Fruit fly (Drosophila melanogaster): ENCODE results near the gene Sbat.

Sbat gene

DNA sequence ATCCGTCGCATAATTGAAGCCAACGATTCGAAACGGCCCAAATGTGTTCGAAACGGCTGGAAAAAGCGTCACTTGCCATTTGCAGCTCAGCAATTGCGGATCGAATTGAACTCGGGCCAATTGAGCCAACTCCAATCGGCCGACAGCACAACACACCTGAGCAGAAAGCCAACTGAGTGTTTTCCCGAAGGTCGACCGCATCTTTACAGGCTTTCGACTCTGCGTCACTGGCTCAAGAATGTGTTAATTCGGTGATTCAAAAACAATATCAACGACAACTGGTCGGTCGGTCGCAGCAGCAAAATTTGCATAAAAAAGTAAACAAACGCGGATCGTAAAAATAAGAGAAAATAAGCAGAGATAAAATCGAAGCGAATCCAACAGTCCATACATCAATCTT lies 37.8 kb upstream of the Sbat start:
- TF ChIP-seq CG13204 (GFP tag; optimal IDR thresholded peaks at IDR 0.05) (no peak), EcR (GFP tag; optimal IDR thresholded peaks at IDR 0.05) (peak; percentile 19), CG34367 (tag; optimal IDR thresholded peaks at IDR 0.05) (no peak), CG8159 (tag; optimal IDR thresholded peaks at IDR 0.05) (no peak)

dm6 chr2L:2844413-2844812 lies 33.7 kb upstream of the Sbat start, which contains the start of gene CG18558:
TSS of gene CG18558 (minus strand) at chr2L:2844513.
- no peak for TF ChIP-seq rn (GFP tag; IDR thresholded peaks at IDR 0.05)
- no peak for TF ChIP-seq CG32121 (GFP tag; IDR thresholded peaks at IDR 0.05)
- no peak for TF ChIP-seq fd96Ca (GFP tag; IDR thresholded peaks at IDR 0.05)
- TF ChIP-seq CG9948 (tag; optimal IDR thresholded peaks at IDR 0.05) = no peak
- TF ChIP-seq Snoo (tag; optimal IDR thresholded peaks at IDR 0.05) = no peak
- no peak for TF ChIP-seq gl (tag; optimal IDR thresholded peaks at IDR 0.05)

- no peak for TF ChIP-seq CG8301 (tag; optimal IDR thresholded peaks at IDR 0.05)
Observed at dm6 chr2L:2845634-2846033, 32.5 kb upstream of the Sbat start, which contains the start of gene CG18557. TSS of gene CG18557 (minus strand) at chr2L:2845734.

DNA sequence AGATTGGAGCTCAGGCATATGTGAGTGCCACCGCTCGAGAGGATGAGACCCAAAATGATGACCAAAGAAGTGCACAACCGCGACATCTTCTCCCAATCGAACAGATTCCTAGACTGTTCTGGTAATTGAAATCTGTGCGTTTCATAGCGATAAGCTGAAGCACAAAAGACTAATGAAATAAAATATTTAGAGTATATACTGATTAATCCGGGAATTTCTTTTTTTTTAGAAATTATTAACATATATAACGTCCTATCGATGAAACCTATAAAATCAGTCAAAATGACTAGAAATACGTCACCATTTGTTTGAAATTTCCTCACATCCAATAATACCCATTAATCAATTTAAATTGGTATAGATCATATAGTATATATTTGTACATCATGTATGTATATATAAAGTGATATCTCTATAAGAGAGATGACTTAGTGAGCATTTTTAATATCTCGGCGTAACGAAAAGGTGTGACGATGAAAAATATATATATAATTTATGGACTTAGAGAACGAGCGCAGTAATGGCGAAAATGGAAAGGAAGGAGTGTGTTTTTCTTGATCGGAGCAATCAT lies 30.9 kb upstream of the Sbat start, which contains the start of the genes CG3117 and CG2983:
Gene CG3117, minus strand, starts transcription at position 101 of the 571 bp plus-strand sequence.
Gene CG2983, plus strand, starts transcription at position 521 of the 571 bp plus-strand sequence.
- TF ChIP-seq Pif1A (GFP tag; optimal IDR thresholded peaks at IDR 0.05) = no peak
- TF ChIP-seq CG4496 (GFP tag; IDR thresholded peaks at IDR 0.05) = no peak
- TF ChIP-seq CG8159 (tag; optimal IDR thresholded peaks at IDR 0.05) = no peak
- TF ChIP-seq CG15710 (tag; optimal IDR thresholded peaks at IDR 0.05) = no peak

DNA sequence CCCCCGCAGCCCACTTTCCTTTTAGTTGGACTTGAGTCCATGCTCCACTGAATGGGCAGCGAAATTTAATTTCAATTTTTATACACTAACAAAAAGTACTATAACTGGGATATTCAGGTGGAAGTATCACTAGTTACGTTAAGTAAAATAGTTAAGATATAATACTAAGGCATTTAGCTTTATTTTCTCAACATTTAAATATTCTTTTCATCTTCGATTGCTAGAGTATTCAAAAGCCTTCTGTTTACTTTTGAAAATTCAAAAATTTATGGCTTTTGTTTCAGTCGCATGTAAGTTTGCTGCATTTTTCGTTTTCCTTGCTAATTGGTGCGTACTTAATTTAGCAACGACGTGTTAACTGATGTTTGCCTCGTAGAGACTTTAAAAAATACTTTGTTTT lies 26.6 kb upstream of the Sbat start:
- TF ChIP-seq CG34367 (tag; optimal IDR thresholded peaks at IDR 0.05) (no peak), Ets98B (GFP tag; IDR thresholded peaks at IDR 0.05) (peak; percentile 36; the same call in 1 of the 2 replicates), CG32121 (GFP tag; IDR thresholded peaks at IDR 0.05) (peak; percentile 47; the same call in 1 of the 2 replicates), CG8159 (tag; optimal IDR thresholded peaks at IDR 0.05) (no peak), CG12605 (GFP tag; IDR thresholded peaks at IDR 0.05) (0 out of 2 replicates have a peak, but pooled peaks have one; percentile 26), Pif1A (GFP tag; optimal IDR thresholded peaks at IDR 0.05) (no peak), fd96Ca (GFP tag; IDR thresholded peaks at IDR 0.05) (no peak), CG14655 (GFP tag; optimal IDR thresholded peaks at IDR 0.05) (no peak)

dm6 chr2L:2855204-2855768 lies 22.9 kb upstream of the Sbat start:
- TF ChIP-seq gl (tag; optimal IDR thresholded peaks at IDR 0.05) (no peak), CG34367 (tag; optimal IDR thresholded peaks at IDR 0.05) (no peak), Pif1B (GFP tag; optimal IDR thresholded peaks at IDR 0.05) (no peak), CG8159 (tag; optimal IDR thresholded peaks at IDR 0.05) (peak; percentile 94), CG10348 (GFP tag; IDR thresholded peaks at IDR 0.05) (no peak), fd96Ca (GFP tag; IDR thresholded peaks at IDR 0.05) (no peak), Ets98B (GFP tag; IDR thresholded peaks at IDR 0.05) (0 out of 2 replicates have a peak, but pooled peaks have one; percentile 0), CG32121 (GFP tag; IDR thresholded peaks at IDR 0.05) (no peak), CG9948 (tag; optimal IDR thresholded peaks at IDR 0.05) (no peak), CG14655 (GFP tag; optimal IDR thresholded peaks at IDR 0.05) (no peak), rn (GFP tag; IDR thresholded peaks at IDR 0.05) (no peak), CG15710 (tag; optimal IDR thresholded peaks at IDR 0.05) (no peak)

dm6 chr2L:2855773-2856615 lies 22.1 kb upstream of the Sbat start, which contains the start of the genes CG3104 and RpS21:
TSS of gene CG3104 (minus strand) at chr2L:2855778.
TSS of gene RpS21 (plus strand) at chr2L:2856070.
- TF ChIP-seq CG14655 (GFP tag; optimal IDR thresholded peaks at IDR 0.05) (peak; percentile 67), CG8159 (tag; optimal IDR thresholded peaks at IDR 0.05) (no peak), CG15710 (tag; optimal IDR thresholded peaks at IDR 0.05) (peak; percentile 53), Ets98B (GFP tag; IDR thresholded peaks at IDR 0.05) (peak; percentile 60; the same call in 1 of the 2 replicates), fd96Ca (GFP tag; IDR thresholded peaks at IDR 0.05) (peak; percentile 59; the same call in 2 of the 3 replicates), CG32121 (GFP tag; IDR thresholded peaks at IDR 0.05) (peak; percentile 36; the same call in 1 of the 2 replicates), CG8301 (tag; optimal IDR thresholded peaks at IDR 0.05) (peak; percentile 1), Snoo (tag; optimal IDR thresholded peaks at IDR 0.05) (peak; percentile 86), D1 (tag; optimal IDR thresholded peaks at IDR 0.05) (no peak), gl (tag; optimal IDR thresholded peaks at IDR 0.05) (no peak), CG34367 (tag; optimal IDR thresholded peaks at IDR 0.05) (peak; percentile 57), Pif1B (GFP tag; optimal IDR thresholded peaks at IDR 0.05) (peak; percentile 9), CG13204 (GFP tag; optimal IDR thresholded peaks at IDR 0.05) (peak; percentile 48), Pif1A (GFP tag; optimal IDR thresholded peaks at IDR 0.05) (peak; percentile 54), rn (GFP tag; IDR thresholded peaks at IDR 0.05) (peak; percentile 63), EcR (GFP tag; optimal IDR thresholded peaks at IDR 0.05) (no peak), CG9948 (tag; optimal IDR thresholded peaks at IDR 0.05) (peak; percentile 24), CG17806 (tag; optimal IDR thresholded peaks at IDR 0.05) (peak; percentile 37), CG10348 (GFP tag; IDR thresholded peaks at IDR 0.05) (no peak), CG12605 (GFP tag; IDR thresholded peaks at IDR 0.05) (peak; percentile 53; the same call in 1 of the 2 replicates), CG4496 (GFP tag; IDR thresholded peaks at IDR 0.05) (peak; percentile 84)
